Worm (Caenorhabditis elegans) whole organism, mixed stage, embryonic: ENCODE measurements around the gene bckd-1A.

Experiments used
- nhr-12 ChIP-seq: fragments of 150-350 bp; optimal IDR thresholded peaks from 2 replicates; lab custom pipeline; 2014; ENCODE audit warnings: missing biosample characterization, missing genetic modification characterization
- nhr-237 ChIP-seq: fragments of 150-350 bp; optimal IDR thresholded peaks from 2 replicates; lab custom pipeline; 2014; ENCODE audit warnings: missing biosample characterization, missing genetic modification characterization
- pha-4 ChIP-seq: fragments of 150-350 bp; optimal IDR thresholded peaks from 2 replicates; lab custom pipeline; 2018; ENCODE audit warnings: missing biosample characterization, missing genetic modification reagents, missing genetic modification characterization
- unc-39 ChIP-seq: fragments of 150-350 bp; optimal IDR thresholded peaks from 2 replicates; lab custom pipeline; 2014; ENCODE audit warnings: missing biosample characterization, missing genetic modification characterization
- ztf-11 ChIP-seq: fragments of 150-350 bp; optimal IDR thresholded peaks from 2 replicates; lab custom pipeline; 2014; ENCODE audit warnings: missing biosample characterization, missing genetic modification characterization

- TF ChIP-seq nhr-12 (tag; lab: Kevin White, UChicago) (no peak), pha-4 (tag; lab: Kevin White, UChicago) (no peak), nhr-237 (tag; lab: Kevin White, UChicago) (no peak), ztf-11 (tag; lab: Kevin White, UChicago) (no peak), unc-39 (tag; lab: Kevin White, UChicago) (no peak)
Observed at ce11 chrIII:12945072-12945471, 27.2 kb downstream of the bckd-1A start.
